Worm (Caenorhabditis elegans): Measurements from ENCODE around the gene B0410.3.

DNA sequence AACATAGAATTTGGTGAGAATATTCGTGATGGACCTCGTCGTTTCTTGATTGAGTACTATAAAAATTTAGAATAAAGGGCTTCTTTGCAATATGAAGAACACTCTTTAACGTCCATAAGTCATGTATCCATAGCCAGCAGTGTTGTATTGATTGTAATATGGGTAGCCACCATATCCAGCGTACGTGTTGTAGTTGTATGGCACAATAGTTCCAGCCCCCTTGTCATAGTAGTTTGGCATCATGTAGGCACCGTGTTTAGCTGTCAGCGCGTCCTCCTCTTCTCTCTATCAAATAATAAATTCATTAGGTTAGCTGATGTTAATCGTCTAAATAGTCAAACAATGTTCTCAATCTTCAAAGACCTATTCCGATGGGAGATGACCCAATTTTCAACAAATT lies 18.0 kb downstream of the B0410.3 start:
- TF ChIP-seq zag-1 (tag; optimal IDR thresholded peaks at IDR 0.05) = no peak
- no peak for TF ChIP-seq nhr-237 (tag; optimal IDR thresholded peaks at IDR 0.05)
- TF ChIP-seq pqm-1 (tag; optimal IDR thresholded peaks at IDR 0.05) = no peak
- no peak for TF ChIP-seq daf-12 (tag; optimal IDR thresholded peaks at IDR 0.05)
- TF ChIP-seq sea-2 (GFP tag; optimal IDR thresholded peaks at IDR 0.05) = no peak
- TF ChIP-seq R02D3.7 (tag; optimal IDR thresholded peaks at IDR 0.05) = no peak
- no peak for TF ChIP-seq nhr-12 (tag; optimal IDR thresholded peaks at IDR 0.05)
- no peak for TF ChIP-seq pha-4 (tag; optimal IDR thresholded peaks at IDR 0.05)
- no peak for TF ChIP-seq lin-15B (tag; optimal IDR thresholded peaks at IDR 0.05)
- no peak for TF ChIP-seq ztf-4 (tag; optimal IDR thresholded peaks at IDR 0.05)
- no peak for TF ChIP-seq lin-39 (tag; optimal IDR thresholded peaks at IDR 0.05)
- no peak for TF ChIP-seq ztf-11 (tag; optimal IDR thresholded peaks at IDR 0.05)
- TF ChIP-seq unc-39 (tag; optimal IDR thresholded peaks at IDR 0.05) = no peak
